Fruit fly (Drosophila melanogaster): ENCODE results near the gene Or24a.
A peak's percentile ranks its signal among the peaks of the same experiment; 100 is the strongest.

Or24a gene

dm6 chr2L:4187631-4188173, 21.8 kb upstream of the Or24a start, which contains the start of the genes Tbcc and lectin-24Db (continued):
- TF ChIP-seq Opbp (GFP tag; IDR thresholded peaks at IDR 0.05; ENCODE audit: partially characterized antibody) (0 out of 3 replicates have a peak, but pooled peaks have one; percentile 29), mld (GFP tag; IDR thresholded peaks at IDR 0.05; ENCODE audit: partially characterized antibody) (no peak), bbx (GFP tag; IDR thresholded peaks at IDR 0.05; ENCODE audit: partially characterized antibody) (peak; percentile 19; the same call in 1 of the 2 replicates), Nf-YB (GFP tag; optimal IDR thresholded peaks at IDR 0.05) (no peak), CG1792 (GFP tag; optimal IDR thresholded peaks at IDR 0.05) (no peak), chinmo (GFP tag; IDR thresholded peaks at IDR 0.05; ENCODE audit: partially characterized antibody) (0 out of 4 replicates have a peak, but pooled peaks have one; percentile 59), CG14014 (GFP tag; IDR thresholded peaks at IDR 0.05) (no peak), Lpt (GFP tag; optimal IDR thresholded peaks at IDR 0.05) (no peak), kay (GFP tag; optimal IDR thresholded peaks at IDR 0.05) (peak; percentile 48), hbn (GFP tag; IDR thresholded peaks at IDR 0.05; ENCODE audit: partially characterized antibody) (no peak), CG18262 (tag; optimal IDR thresholded peaks at IDR 0.05) (no peak), CG17385 (GFP tag; optimal IDR thresholded peaks at IDR 0.05) (peak; percentile 99), schlank (tag; optimal IDR thresholded peaks at IDR 0.05) (no peak), CG32772 (GFP tag; IDR thresholded peaks at IDR 0.05) (no peak), ara (GFP tag; IDR thresholded peaks at IDR 0.05) (no peak), Sox102F (GFP tag; optimal IDR thresholded peaks at IDR 0.05) (no peak), Elba2 (GFP tag; optimal IDR thresholded peaks at IDR 0.05) (no peak), row (GFP tag; IDR thresholded peaks at IDR 0.05) (no peak), CG5245 (GFP tag; optimal IDR thresholded peaks at IDR 0.05) (no peak), stwl (tag; optimal IDR thresholded peaks at IDR 0.05) (peak; percentile 80), salm (tag; optimal IDR thresholded peaks at IDR 0.05) (no peak), Ravus (GFP tag; IDR thresholded peaks at IDR 0.05) (no peak), CG4617 (GFP tag; optimal IDR thresholded peaks at IDR 0.05; ENCODE audit: borderline replicate concordance) (peak; percentile 83), insv (GFP tag; optimal IDR thresholded peaks at IDR 0.05) (no peak), ftz-f1 (GFP tag; optimal IDR thresholded peaks at IDR 0.05) (no peak), CG1603 (tag; optimal IDR thresholded peaks at IDR 0.05) (peak; percentile 52), CG32767 (GFP tag; IDR thresholded peaks at IDR 0.05) (no peak), tgo (GFP tag; IDR thresholded peaks at IDR 0.05) (no peak), vvl (GFP tag; IDR thresholded peaks at IDR 0.05) (peak; percentile 36; the same call in 1 of the 2 replicates), MESR4 (GFP tag; optimal IDR thresholded peaks at IDR 0.05) (peak; percentile 69), sens (GFP tag) (peak; percentile 36), Hmr (GFP tag; optimal IDR thresholded peaks at IDR 0.05) (no peak), unc-4 (GFP tag; IDR thresholded peaks at IDR 0.05; ENCODE audit: partially characterized antibody) (no peak), Lhr (GFP tag; optimal IDR thresholded peaks at IDR 0.05) (peak; percentile 17), HmgD (GFP tag; optimal IDR thresholded peaks at IDR 0.05) (no peak), CoRest (tag; optimal IDR thresholded peaks at IDR 0.05) (no peak), CG16813 (GFP tag; IDR thresholded peaks at IDR 0.05; ENCODE audit: partially characterized antibody) (no peak), CG2889 (GFP tag; IDR thresholded peaks at IDR 0.05) (no peak), CG7786 (GFP tag; optimal IDR thresholded peaks at IDR 0.05) (no peak), gsb-n (tag; optimal IDR thresholded peaks at IDR 0.05) (no peak), br (optimal IDR thresholded peaks at IDR 0.05) (no peak), ewg (GFP tag; optimal IDR thresholded peaks at IDR 0.05) (peak; percentile 84), CG12659 (GFP tag; optimal IDR thresholded peaks at IDR 0.05) (peak; percentile 34), toy (GFP tag; IDR thresholded peaks at IDR 0.05) (no peak), Meics (GFP tag; optimal IDR thresholded peaks at IDR 0.05) (no peak), Aef1 (GFP tag; IDR thresholded peaks at IDR 0.05) (no peak), Med (GFP tag) (peak; percentile 58), gro (GFP tag; optimal IDR thresholded peaks at IDR 0.05) (peak; percentile 44), CG15514 (GFP tag; optimal IDR thresholded peaks at IDR 0.05) (peak; percentile 27), trem (tag; optimal IDR thresholded peaks at IDR 0.05) (peak; percentile 23)
